Fruit fly (Drosophila melanogaster) whole organism: ENCODE data around the gene Shc.

Experiments
- CG8478 ChIP-seq: fragments of >200 bp; optimal IDR thresholded peaks from 2 replicates; lab custom pipeline; 2018; ENCODE audit warnings: inconsistent platforms
- Dll ChIP-seq: fragments of >200 bp; optimal IDR thresholded peaks from 2 replicates; lab custom pipeline; 2017
- EcR ChIP-seq, 2 experiments: fragments of >200 bp; optimal IDR thresholded peaks; 2 replicates each; lab custom pipeline; 2017; ENCODE audit warnings: missing biosample characterization in 2 of 2, missing genetic modification characterization in 2 of 2, missing genetic modification reagents in 2 of 2
- pan ChIP-seq: fragments of >200 bp; optimal IDR thresholded peaks from 2 replicates; lab custom pipeline; 2017
- psq ChIP-seq: fragments of >200 bp; optimal IDR thresholded peaks from 2 replicates; lab custom pipeline; 2017
- usp ChIP-seq: fragments of >200 bp; optimal IDR thresholded peaks from 2 replicates; lab custom pipeline; 2017; ENCODE audit warnings: missing biosample characterization, missing genetic modification characterization, mixed read lengths

Gene Shc

DNA sequence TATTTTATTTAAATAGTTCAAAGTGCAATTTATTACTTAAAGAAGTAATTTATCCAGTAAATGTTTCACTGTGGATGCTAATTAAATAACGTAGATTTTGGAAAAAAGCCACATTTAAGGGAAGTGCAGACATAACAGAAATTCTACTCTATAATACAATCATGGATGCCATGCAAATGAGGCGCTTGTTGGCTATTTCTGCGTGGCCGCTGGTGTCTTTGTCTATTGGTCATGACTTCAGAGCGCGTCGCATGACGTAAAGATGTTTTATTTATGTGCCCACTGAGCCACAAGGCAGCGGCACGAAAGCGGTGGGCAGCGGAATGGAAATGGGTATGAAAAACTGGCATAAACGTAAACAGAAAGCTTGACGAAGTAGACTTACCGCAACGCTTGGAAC is 972 bp upstream of the Shc start:
- TF ChIP-seq EcR (GFP tag; optimal IDR thresholded peaks at IDR 0.05; lab: Kevin White, UChicago) (no peak), usp (GFP tag; lab: Kevin White, UChicago) (no peak), psq (lab: Kevin White, UChicago) (no peak), Dll (lab: Kevin White, UChicago) (no peak), CG8478 (lab: Kevin White, UChicago) (no peak), pan (lab: Kevin White, UChicago) (no peak)

DNA sequence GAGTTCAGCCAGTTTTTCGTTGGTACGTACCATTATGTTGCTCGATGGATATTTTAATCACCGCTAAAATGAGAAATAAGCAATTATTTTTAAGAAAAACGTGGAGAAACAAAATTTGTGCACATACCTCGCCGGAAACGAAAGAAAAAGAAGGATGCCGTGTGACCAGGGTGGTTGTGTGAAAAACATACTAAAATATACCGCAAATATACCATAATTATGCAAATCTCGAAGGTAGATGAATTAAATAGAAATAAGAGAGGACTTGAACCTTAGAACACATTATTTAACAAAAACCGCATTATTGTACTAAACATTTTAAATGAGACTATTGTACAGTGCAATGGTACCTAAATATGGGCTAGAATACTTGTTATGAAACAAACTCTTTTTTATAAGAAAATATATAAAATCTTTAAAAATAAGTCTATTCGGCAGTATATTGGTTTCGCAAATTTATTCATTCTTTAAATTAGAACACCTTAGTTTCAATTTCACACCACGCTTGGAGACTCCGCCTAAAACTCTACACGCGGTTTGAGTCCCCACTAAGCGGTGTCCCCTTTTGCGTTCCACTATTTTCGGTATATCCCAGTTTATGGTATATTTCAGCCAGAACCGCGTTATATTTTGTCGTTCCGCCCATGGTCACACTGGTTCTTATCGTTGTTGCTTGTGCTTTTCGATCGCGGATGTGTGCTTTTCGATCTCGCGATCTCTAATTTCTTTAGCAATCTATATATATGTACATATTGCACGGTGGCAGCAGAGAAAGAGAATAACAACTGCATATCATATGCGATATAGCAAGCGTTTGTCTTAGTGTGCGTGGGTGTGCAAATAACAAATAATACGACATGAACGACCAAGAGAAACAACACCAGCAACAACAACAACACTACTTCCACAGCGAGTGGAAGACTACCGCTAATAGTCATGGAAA is 3.1 kb downstream of the Shc start, which contains the start of the genes RpS17 and MTF-1:
TSS of gene RpS17 (minus strand) at position 157 of the 943 bp plus-strand sequence.
TSS of gene MTF-1 (plus strand) at position 648 of the 943 bp plus-strand sequence.
- TF ChIP-seq usp (GFP tag; lab: Kevin White, UChicago): no peak
- no peak for TF ChIP-seq CG8478 (lab: Kevin White, UChicago)
- no peak for TF ChIP-seq EcR (GFP tag; optimal IDR thresholded peaks at IDR 0.05; lab: Kevin White, UChicago)
- TF ChIP-seq psq (lab: Kevin White, UChicago): no peak
- TF ChIP-seq pan (lab: Kevin White, UChicago): no peak
- TF ChIP-seq Dll (lab: Kevin White, UChicago): no peak

DNA sequence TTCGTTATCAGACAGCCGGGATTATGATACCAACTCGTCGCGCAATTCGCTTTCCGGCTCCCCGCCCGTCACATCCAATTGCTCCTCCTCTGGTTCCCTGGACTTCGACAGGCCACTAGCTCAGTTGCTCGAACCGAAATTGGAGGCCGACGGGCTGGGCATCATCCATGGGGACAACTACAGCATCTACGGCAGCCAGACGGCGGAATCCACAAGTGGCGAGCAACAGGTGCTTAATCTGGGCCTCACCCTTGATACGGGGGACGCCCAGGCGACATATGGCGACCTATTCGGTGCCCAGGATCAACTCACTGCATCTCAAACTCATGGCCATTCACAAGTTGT is 3.8 kb downstream of the Shc start:
- no peak for TF ChIP-seq pan (lab: Kevin White, UChicago)
- no peak for TF ChIP-seq CG8478 (lab: Kevin White, UChicago)
- no peak for TF ChIP-seq usp (GFP tag; lab: Kevin White, UChicago)
- TF ChIP-seq psq (lab: Kevin White, UChicago): no peak
- TF ChIP-seq Dll (lab: Kevin White, UChicago): no peak
- TF ChIP-seq EcR (GFP tag; optimal IDR thresholded peaks at IDR 0.05; lab: Kevin White, UChicago): no peak

DNA sequence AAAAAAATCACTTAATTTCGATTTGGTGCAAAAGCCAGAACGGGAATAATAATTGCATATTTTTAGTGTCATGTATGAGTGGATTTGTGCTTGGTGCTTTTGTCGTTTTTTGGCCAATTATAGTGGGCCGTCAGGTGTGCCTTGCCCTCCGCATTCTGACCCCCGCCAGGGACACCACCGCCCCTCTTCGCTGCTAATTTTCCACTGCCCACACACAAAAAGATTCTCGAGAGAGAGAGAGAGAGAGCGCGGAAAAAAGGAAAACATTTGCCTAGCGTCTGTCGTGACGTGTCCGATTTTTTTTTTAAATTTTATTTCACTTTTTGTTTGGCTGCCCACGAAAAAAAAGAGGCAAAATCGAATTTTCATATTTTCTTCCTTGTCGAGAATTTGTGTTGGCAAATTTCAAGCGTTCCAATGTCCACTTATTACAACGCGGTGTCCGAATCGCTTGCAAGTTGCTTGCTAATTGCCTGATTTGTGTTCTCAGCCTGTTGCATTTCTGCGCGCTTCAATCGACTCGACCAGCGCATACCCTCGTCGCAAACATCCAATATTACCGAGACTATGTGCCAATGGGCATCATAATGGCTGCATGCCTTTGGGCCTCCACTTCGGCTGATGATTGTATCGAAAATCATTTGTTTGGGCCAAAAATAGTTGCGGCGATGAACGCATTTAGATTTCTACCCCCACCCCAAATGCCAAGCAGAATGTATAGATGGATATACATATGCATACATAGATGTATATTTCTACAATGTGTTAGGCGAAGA is 5.2 kb downstream of the Shc start:
- TF ChIP-seq CG8478 (lab: Kevin White, UChicago): no peak
- TF ChIP-seq pan (lab: Kevin White, UChicago): peak; percentile 4

DNA sequence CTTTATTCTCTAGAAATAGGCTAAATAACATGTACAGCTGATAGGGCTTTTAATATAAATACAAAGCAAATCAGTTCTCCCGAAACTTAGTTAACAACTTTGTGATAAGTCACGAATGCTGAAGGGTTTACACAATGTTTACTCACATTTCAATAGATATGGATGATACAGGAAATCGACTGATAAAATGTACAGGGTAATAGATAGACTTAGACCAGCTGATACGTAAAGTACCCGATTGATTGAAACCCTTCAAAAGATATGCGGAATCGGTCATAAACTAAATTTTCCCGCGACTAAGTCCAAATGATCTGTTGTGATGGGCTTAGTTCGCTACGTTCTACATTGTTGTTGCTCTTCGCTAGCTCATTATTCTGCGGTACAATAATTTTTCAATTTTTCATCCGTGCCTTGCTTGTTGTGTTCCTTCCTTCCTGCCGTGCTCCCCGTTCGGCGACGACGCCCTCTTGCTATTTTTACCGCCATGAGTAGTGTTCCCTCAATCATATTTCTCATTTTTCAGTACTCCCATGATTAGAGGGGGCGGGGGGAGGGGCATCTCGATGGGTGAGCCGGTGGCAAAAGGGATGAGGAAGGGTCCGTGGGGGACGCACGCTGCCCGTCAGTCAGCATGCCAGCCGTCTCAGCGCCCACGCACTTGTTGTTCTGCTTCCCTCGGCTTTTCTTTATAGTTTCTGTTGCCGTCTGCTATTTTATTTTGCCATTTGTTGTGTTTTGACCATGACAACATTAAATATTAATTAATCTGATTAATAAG is 6.2 kb downstream of the Shc start:
- no peak for TF ChIP-seq pan (lab: Kevin White, UChicago)
- no peak for TF ChIP-seq Dll (lab: Kevin White, UChicago)
- TF ChIP-seq usp (GFP tag; lab: Kevin White, UChicago): no peak
- TF ChIP-seq EcR (GFP tag; optimal IDR thresholded peaks at IDR 0.05; lab: Kevin White, UChicago): no peak
- TF ChIP-seq CG8478 (lab: Kevin White, UChicago): no peak
- TF ChIP-seq psq (lab: Kevin White, UChicago): no peak

DNA sequence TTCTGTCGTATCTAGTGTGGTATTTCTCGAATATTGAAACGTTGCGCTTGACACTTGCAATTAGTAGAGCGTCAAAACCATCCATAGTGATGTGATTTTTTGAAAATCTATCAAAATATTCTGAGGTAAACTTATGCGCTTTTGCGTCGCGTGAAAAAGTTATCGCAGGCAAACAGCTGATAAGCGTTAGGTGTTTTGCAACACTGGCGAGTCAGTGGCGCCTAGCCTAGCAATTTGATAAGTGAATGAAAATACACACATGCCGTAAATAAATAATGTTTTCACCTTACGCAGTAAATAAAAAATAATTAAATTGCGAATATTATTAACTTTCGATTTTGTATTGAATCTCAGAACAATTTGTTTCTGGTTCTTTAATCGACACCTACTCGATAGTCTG is 8.5 kb downstream of the Shc start, which contains the start of gene CG42526:
TSS of gene CG42526 (minus strand) at position 85 of the 400 bp plus-strand sequence.
- no peak for TF ChIP-seq usp (GFP tag; lab: Kevin White, UChicago)
- no peak for TF ChIP-seq EcR (GFP tag; optimal IDR thresholded peaks at IDR 0.05; lab: Kevin White, UChicago)
- TF ChIP-seq psq (lab: Kevin White, UChicago): no peak
- no peak for TF ChIP-seq CG8478 (lab: Kevin White, UChicago)
- no peak for TF ChIP-seq Dll (lab: Kevin White, UChicago)
- no peak for TF ChIP-seq pan (lab: Kevin White, UChicago)

DNA sequence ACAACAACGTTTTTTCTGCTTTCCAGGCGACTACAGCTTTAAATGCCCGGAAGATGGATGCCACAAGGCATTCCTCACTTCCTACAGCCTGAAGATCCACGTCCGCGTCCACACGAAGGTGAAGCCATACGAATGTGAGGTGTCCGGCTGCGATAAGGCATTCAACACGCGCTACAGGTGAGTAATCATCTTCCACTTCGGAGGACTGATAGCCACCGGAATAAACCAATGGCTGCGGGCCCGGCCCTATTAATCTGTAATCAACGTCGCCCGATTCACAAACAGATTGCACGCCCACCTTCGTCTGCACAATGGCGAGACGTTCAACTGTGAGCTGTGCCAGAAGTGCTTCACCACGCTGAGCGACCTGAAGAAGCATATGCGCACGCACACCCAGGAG is 9.0 kb downstream of the Shc start:
- TF ChIP-seq psq (lab: Kevin White, UChicago): no peak
- no peak for TF ChIP-seq Dll (lab: Kevin White, UChicago)
- TF ChIP-seq usp (GFP tag; lab: Kevin White, UChicago): no peak
- TF ChIP-seq EcR (GFP tag; optimal IDR thresholded peaks at IDR 0.05; lab: Kevin White, UChicago): no peak
- TF ChIP-seq pan (lab: Kevin White, UChicago): no peak
- TF ChIP-seq CG8478 (lab: Kevin White, UChicago): no peak

DNA sequence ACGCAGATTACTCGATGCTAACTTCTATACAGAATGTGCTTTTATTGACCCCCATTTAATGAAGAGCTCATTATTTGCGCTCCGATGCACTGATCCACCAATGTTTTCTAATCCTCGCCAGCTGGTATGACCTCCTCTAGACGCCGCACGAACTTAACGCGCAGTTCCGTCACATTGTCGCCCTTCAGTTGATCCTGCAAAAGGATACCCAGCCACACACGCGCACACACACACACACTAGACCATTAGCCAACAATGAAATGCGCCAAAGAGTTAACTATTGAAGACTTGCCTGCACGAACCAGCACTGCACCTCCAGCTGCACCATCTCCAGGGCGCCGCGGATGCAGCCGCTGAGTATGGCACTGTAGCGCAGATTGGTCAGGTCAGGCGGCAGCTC is 12.0 kb downstream of the Shc start:
- no peak for TF ChIP-seq psq (lab: Kevin White, UChicago)

DNA sequence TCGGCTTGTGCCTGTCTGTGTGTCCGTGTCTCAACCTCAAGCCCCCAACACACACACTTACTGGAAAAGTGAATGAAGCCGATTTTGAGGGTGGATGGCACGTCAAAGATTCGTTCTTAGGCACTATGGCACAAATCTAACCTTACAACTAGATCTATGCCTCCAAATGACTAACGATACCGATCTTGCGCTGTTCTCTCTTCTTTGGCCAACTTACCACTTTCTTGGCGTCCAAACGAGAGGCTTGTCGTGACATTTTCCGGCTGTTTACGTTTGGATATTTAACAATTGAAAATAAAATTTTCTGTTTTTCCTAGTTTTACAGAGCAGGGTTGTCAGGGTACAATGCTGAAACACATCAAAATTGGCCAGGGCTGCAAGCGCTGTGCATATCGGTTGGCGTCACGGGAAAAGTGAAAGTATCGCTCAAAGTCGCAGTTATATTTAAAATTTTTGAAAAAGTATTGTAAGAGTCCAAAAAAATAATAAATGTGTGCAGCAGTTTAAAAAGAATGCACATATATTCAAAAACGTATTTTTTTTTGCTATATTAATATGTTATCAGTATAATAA is 15.2 kb downstream of the Shc start, which contains the start of the genes Bet3 and Nf-YA:
TSS of gene Bet3 (minus strand) at position 361 of the 573 bp plus-strand sequence.
TSS of gene Nf-YA (minus strand) at position 361 of the 573 bp plus-strand sequence.
- TF ChIP-seq psq (lab: Kevin White, UChicago) (no peak), Dll (lab: Kevin White, UChicago) (no peak), pan (lab: Kevin White, UChicago) (no peak)

DNA sequence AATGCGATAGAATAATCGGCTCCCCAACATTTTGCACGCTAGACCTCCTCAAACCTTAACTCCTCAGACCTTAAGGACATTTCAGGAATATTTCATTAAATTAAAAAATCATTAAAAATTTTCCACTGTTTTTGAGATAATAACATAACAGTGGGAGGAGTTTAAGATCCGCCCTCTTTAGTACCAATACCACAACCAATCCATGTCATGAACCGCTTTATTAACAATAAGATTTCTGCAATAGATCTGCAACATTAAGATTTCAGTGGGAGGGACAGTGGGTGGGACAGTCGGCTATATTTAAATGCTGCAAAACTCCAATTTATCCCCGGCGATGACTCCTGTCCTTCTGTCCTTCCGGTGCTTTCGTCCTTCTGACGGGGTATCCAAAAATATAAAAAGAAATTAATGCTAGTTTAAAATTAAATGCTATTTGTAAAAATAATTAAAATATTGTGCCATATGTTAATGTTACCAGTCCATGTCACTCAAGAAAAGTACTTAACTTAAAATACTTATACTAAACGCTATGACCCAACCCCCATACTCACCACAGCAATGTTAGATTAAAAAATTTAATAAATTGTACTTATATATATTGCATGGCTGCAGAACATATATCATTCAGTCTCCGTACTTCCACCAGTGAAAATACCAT is 15.9 kb downstream of the Shc start, which contains the start of gene Srg3:
TSS of gene Srg3 (plus strand) at position 608 of the 658 bp plus-strand sequence.
- TF ChIP-seq Dll (lab: Kevin White, UChicago) (no peak), pan (lab: Kevin White, UChicago) (no peak), CG8478 (lab: Kevin White, UChicago) (no peak), psq (lab: Kevin White, UChicago) (no peak), EcR (GFP tag; optimal IDR thresholded peaks at IDR 0.05; lab: Kevin White, UChicago) (no peak), usp (GFP tag; lab: Kevin White, UChicago) (no peak)
